Worm (Caenorhabditis elegans) whole organism, L4/young adult: Measurements from ENCODE around the gene ufc-1.

ENCODE experiments used
- W03F9.2 ChIP-seq: fragments of 150-350 bp; optimal IDR thresholded peaks from 2 replicates; lab custom pipeline; 2014; ENCODE audit warnings: missing biosample characterization, missing genetic modification characterization
- dao-5 ChIP-seq: sonication (generic microtip); optimal IDR thresholded peaks from 2 replicates; lab custom pipeline; 2016; ENCODE audit warnings: missing genotype, missing genetic modification characterization, moderate library complexity, missing compliant biosample characterization
- him-1 ChIP-seq: sonication (generic microtip); optimal IDR thresholded peaks from 2 replicates; lab custom pipeline; 2016; ENCODE audit warnings: missing genotype, missing genetic modification reagents, missing genetic modification characterization, missing compliant biosample characterization

The ufc-1 gene

DNA sequence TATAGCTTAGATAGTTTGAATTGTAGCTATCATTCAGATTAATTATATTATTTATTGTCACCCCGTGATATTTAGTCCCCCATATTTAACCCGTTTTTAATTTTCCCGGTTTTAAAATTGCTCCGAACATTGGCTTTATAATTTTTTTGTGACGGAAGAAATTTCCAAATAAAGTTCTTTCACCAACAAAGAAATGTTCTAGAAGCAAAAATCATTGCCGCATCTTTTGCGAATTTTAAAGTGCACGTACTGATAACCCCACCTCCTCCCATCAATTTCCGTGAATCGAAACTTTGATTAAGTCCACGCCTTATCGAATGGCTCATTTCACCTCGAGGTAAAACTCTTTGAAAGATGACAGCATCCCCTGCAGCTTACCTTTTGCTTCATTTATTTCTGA lies 6.6 kb upstream of the ufc-1 start, which contains the start of gene C40H1.7:
Gene C40H1.7 (plus strand): TSS at position 301 of the 400 bp plus-strand sequence.
- TF ChIP-seq him-1 (tag; lab: Kevin White, UChicago) = no peak
- TF ChIP-seq W03F9.2 = no peak
- TF ChIP-seq dao-5 = no peak

DNA sequence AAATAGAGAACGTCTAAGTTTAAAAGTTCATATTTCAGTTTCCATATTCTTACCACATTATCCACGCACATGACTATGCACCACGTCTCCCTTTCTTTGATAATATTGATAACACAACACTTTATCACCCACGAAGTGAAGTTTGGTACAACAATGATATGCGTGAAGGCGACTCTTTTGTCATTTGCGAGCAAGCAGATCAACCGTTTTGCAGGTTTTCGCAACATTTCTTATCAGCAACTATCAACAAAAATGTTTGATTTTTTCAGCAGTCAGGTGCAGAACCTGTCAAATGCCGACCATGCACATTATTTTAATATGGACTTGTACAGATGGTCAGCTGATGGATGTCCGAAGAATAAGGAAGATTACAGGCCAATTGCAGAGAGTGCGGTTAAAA lies 4.8 kb upstream of the ufc-1 start:
- no peak for TF ChIP-seq W03F9.2
- TF ChIP-seq him-1 (tag; lab: Kevin White, UChicago) = no peak
- TF ChIP-seq dao-5 = no peak

DNA sequence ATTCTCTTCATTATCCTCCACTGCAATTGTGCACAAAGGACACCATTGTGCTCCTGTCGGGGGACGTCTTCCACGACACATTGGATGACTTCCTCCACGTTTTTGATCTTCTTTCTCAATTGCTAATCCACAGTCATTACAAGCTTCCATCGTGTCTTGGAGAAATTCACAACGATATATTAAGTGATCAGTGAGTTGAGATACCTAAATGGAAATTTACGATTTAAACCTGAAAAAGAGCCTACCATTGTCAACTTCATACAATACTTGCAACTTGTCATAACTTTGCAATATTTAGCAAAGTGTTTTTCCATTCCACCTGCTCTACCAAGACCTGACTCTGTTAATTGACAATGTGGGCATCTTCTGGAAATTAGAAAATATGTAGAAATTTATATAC lies 3.4 kb upstream of the ufc-1 start:
- TF ChIP-seq W03F9.2 = no peak
- TF ChIP-seq dao-5 = no peak
- TF ChIP-seq him-1 (tag; lab: Kevin White, UChicago) = no peak

DNA sequence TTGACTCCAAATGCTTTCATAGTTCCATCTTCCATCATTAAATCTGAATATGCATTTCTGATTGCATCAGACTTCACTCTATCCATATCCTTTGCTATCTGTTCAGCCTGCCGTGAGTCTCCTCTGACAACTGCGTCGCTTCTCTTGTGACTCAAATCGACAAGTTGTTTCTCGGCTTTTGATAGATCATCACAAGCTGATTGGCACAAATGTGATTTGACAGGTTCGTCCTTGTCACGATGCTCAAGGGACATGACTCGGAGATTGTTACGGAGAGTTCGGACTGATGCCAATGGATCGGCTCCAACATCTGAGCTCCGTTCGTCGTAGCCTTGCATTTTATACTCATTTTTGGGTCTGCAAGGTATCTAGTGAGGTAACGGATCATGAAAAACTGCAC lies 2.6 kb upstream of the ufc-1 start:
- TF ChIP-seq dao-5 = no peak
- TF ChIP-seq him-1 (tag; lab: Kevin White, UChicago) = no peak
- TF ChIP-seq W03F9.2 = no peak

DNA sequence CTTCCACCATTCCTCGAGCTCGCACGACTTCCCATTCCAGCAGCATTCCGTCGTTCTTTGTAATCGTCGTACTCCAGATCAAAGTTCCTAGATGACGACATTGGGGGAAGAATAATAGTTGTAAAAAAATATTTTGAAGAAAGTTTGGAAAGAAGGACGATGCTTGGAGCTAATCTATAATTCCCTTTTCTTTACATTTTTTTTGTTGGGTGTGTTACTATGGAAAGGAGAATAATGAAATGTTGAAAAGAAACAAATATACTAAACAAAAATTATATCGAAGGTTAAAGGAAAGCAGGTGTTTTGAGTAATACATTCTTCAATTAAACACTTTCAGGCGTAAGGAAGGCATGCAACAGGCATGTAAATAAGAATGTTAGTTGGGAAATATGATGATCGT lies 2.0 kb upstream of the ufc-1 start, which contains the start of gene C40H1.3:
Gene C40H1.3 (minus strand): TSS at position 101 of the 400 bp plus-strand sequence.
- TF ChIP-seq dao-5 (no peak), him-1 (tag; lab: Kevin White, UChicago) (no peak)

DNA sequence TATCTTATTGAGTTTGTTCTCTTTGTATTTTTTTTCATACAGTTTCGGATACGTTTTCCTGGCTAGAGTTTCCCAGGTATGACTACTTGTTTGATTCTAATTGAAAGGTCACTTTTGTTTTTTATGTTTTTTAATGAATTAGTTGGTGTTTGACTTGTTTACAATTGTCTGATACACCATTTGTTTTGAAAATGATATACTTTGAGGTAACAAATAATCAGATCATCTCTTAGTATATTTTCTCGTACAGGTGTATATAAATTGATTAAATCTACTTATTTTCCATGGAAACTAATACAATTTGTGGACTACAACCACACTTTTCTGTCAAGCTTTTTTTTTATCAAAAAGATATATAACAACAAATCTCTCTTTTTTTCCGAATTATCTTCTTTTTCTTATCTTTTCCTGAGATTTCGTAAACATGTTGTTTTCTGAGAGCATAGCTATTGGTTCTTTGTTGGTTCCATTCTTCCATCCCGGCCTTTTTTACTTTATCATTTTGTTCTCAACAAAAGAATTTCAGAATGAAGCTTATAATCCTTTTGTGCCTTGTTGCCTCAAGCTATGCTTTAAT lies 1.4 kb upstream of the ufc-1 start, which contains the start of gene ttr-5:
Gene ttr-5 (plus strand): TSS at position 527 of the 577 bp plus-strand sequence.
- no peak for TF ChIP-seq him-1 (tag; lab: Kevin White, UChicago)
- TF ChIP-seq dao-5 = no peak
- TF ChIP-seq W03F9.2 = no peak

DNA sequence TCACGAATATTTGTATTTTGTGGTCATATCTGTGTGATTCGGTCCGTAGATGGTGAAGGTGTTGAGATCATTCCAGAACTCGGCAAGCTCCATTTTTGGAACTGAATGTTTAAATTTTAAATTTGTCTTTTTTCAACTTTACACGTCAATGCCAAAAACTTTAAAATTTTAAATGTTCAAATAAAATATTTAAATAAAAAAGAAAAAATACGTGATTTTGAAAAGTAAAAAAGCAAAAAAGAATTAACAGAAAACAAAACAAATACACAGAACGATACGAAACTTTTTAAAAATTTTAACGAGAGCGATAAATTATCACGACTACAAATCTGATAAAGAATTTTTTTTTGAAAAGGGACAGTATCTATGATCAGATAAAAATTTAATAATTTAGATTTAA lies 2.9 kb downstream of the ufc-1 start, which contains the start of gene elo-4:
Gene elo-4 (minus strand): TSS at position 101 of the 400 bp plus-strand sequence.
- no peak for TF ChIP-seq him-1 (tag; lab: Kevin White, UChicago)
- no peak for TF ChIP-seq W03F9.2
- TF ChIP-seq dao-5 = no peak

DNA sequence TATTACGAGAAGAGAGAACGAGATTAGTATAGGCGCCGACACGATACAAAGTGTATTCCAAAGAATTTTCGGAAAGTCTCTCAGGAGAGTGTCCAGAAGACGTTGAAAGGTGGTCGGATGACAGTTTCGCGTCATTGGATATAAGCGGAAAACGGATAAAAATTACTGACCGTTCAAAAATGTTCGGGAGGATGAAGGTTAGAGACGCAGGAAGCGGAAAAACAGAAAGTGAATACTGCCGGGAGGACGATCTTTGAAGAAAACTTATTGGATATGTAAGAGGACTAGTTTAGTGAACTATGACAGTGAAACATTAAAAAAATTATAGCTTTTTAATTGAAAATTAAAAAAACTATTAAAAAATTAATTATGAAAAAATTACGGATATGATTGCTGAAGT lies 3.8 kb downstream of the ufc-1 start:
- no peak for TF ChIP-seq him-1 (tag; lab: Kevin White, UChicago)
- TF ChIP-seq dao-5 = no peak
- TF ChIP-seq W03F9.2 = no peak

DNA sequence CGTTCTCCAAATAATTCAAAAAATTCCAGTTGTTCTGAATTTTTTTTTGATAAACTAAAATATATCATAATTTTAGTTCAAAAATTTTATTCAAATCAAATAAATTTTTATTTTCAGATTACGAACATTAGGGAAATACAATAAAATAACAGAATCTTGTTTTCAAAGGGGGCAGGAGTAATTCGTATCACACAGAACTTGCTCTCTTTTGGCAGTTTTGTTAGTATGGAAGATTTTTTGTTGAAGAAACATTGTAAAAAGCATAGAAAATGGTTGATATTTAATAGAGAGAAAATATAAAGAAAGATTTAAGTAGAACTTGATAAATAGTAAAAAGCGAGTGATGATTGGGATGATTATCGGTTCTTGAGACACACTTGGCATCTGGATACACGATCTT lies 5.5 kb downstream of the ufc-1 start:
- TF ChIP-seq W03F9.2 = no peak
- TF ChIP-seq dao-5 = no peak
- no peak for TF ChIP-seq him-1 (tag; lab: Kevin White, UChicago)

DNA sequence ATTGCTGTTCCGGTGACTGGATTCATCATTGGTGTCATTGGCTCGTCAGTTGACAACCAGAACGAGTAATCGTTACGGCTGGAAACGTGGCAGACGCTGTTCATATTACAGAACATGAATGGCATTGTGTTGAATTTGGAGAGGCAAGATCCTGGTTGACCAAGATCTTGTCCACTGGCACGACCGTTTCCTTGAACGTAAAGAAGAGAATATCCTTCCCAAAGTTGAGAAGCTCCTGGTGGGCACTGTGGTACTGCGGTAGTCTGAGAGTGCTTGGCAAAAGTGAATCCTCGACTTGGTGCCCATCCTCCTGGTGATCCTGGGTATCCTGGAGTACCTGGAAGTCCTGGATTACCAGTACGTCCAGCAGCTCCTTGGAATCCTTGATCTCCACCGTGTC lies 6.7 kb downstream of the ufc-1 start:
- TF ChIP-seq him-1 (tag; lab: Kevin White, UChicago) (no peak), W03F9.2 (no peak), dao-5 (no peak)

DNA sequence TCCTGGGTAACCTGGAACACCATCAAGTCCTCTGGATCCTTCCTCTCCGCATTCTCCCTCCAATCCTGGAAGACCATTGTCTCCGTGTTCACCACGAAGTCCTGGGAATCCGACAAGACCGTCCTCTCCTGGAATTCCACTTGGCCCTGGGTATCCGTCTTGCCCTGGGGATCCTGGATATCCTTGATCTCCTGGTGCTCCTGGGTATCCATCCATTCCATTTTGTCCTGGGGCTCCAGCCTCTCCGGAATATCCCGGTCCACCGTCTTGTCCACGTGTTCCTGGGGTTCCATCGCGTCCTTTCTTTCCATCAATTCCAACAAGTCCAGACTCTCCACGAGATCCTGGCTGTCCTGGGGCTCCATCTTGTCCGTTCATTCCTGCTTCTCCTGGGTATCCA lies 8.7 kb downstream of the ufc-1 start:
- no peak for TF ChIP-seq him-1 (tag; lab: Kevin White, UChicago)

DNA sequence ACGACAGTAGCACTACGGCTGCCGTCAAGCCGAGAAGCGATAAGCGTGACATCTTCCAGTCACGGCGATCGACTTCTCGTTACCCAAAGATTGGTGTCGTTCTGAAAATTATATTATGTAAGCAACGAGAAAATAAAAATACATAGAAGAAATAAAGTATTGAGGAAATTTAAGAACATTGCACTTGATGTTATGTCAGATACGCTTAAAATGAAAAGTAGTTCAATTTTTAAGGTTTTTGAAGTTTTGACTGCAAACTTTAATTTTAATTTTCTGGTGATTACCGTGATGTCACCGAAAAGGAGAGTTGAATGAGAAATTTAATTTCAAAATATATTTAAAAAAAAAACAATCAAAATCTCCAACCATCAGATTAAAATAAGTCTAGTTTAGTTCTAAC lies 13.0 kb downstream of the ufc-1 start, which contains the start of gene emb-9:
Gene emb-9 (minus strand): TSS at position 101 of the 400 bp plus-strand sequence.
- TF ChIP-seq him-1 (tag; lab: Kevin White, UChicago) = no peak
- TF ChIP-seq dao-5 = no peak
- TF ChIP-seq W03F9.2 = no peak

DNA sequence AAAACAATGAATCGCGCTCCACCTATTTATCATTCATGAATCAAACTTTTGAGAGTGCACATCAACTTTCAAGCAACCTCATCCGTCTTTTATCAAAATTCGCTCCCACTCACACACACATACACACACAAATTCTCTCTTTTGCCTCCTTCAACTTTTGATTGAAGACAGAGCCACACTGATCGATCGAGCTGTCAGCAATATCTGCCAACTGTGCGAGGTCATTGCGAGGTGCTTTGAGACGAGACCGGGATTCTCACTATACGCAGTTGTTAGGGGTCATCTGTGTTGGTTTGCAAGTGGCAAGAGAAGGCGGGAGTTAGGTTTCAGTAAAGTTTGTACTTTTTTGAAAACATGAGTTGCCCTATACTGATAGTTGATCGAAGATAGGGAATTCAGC lies 14.8 kb downstream of the ufc-1 start:
- TF ChIP-seq dao-5 = no peak
- TF ChIP-seq him-1 (tag; lab: Kevin White, UChicago) = no peak
- no peak for TF ChIP-seq W03F9.2

DNA sequence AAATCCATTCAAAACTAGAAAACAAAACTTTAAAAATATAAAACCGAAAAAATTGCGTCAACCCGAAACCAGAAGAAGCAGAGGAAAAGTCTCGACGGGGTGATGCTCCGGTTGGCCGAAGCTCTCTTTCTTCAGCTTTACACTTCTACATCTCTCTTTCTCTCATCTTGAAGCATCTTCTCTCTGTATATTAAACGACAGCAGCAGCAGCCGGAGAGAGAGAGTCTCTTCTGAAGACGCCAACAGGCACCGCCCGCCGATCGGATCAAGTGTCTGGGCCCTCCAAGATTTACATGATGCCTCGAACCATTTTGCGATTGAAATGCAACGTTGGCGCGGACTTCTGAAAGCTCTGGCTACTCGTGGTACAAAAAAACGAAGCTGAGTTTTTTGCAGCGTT lies 15.4 kb downstream of the ufc-1 start:
- no peak for TF ChIP-seq W03F9.2
- TF ChIP-seq dao-5 = no peak
- TF ChIP-seq him-1 (tag; lab: Kevin White, UChicago) = no peak

DNA sequence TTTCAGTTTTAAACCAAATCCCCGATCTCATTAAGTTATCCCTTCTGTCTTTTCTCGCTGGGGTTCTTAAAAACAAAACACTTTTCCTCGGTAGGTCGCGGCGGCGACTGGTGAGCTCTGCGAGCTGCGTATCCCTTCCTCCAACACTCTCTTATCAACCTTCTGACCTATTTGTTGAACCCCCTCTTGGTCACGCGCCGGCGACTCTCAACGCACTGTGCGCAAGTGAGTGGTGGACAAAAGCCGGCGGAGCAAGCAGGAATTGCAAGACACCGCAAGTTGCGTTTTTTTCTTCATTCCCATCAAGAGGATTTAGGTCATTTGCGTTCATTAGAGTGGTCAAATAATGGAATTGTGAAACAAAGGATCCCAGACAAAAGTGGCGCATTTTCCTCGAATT lies 22.5 kb downstream of the ufc-1 start:
- TF ChIP-seq W03F9.2 (no peak), him-1 (tag; lab: Kevin White, UChicago) (no peak), dao-5 (no peak)

DNA sequence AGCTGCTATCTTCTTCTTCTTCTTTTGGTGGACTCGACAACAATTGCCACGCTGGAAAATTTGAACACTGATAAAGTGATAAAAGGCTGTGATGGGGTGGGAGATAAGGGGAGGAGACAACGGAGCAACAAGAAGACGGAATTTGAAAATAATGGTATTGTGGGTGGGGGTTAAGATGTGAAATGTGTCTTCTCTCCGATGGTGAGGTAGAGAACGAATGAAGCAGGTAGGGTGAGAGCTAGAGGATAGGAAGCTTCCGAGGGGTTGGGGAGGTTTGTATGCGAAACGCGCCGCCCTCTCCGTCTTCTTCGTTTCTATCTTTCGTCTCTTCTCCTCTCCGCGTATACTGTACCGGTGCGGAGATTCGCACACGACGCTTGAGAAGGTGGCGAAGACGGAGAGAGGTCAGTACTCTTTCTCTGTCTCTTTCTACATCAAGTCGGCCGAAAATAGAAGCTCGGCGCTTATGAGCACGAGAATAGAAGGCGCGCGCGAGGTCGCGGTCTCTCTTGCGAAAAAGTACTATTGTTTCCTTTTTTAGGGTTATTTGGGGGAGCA lies 24.2 kb downstream of the ufc-1 start, which contains the start of gene chtb-1:
Gene chtb-1 (minus strand): TSS at position 51 of the 558 bp plus-strand sequence.
- no peak for TF ChIP-seq him-1 (tag; lab: Kevin White, UChicago)
- TF ChIP-seq dao-5 = no peak
- no peak for TF ChIP-seq W03F9.2
